Worm (Caenorhabditis elegans): ENCODE data around the gene ttr-12.

DNA sequence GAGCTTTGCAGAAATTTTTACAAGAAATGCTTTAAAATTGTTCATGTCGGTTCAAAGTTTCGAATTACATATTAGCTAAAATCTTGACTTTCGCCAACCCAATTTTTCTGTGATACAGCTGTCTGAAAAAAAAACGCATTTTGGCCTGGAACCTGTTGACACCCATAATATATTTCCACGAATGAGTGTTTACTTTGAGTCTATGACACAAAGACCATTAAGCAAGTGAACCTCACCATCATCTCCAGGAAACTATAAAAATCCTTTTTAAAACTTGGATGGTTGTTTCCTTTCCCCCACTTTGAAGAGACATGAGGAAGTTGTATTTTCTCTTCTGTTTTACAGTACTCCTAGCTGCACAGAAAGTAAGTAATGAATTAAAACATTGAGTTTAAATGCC is 34.3 kb downstream of the ttr-12 start, which contains the start of gene clec-263:
- TF ChIP-seq nfya-1 (tag; optimal IDR thresholded peaks at IDR 0.05): no peak
- no peak for TF ChIP-seq ama-1 (optimal IDR thresholded peaks at IDR 0.05)
- no peak for TF ChIP-seq ceh-9 (tag; optimal IDR thresholded peaks at IDR 0.05)
- no peak for TF ChIP-seq elt-2 (tag; optimal IDR thresholded peaks at IDR 0.05)
- TF ChIP-seq pqm-1 (tag; optimal IDR thresholded peaks at IDR 0.05): no peak
- no peak for TF ChIP-seq hlh-30 (tag; optimal IDR thresholded peaks at IDR 0.05; ENCODE audit: insufficient read depth)
- no peak for TF ChIP-seq ceh-48 (tag; optimal IDR thresholded peaks at IDR 0.05)
- TF ChIP-seq T23F11.4 (GFP tag; optimal IDR thresholded peaks at IDR 0.05): no peak
- no peak for TF ChIP-seq pha-4 (tag; optimal IDR thresholded peaks at IDR 0.05)
- TF ChIP-seq hlh-15 (tag; optimal IDR thresholded peaks at IDR 0.05): no peak
- TF ChIP-seq fkh-6 (tag; optimal IDR thresholded peaks at IDR 0.05): no peak

Measured in whole organism, late embryonic.